Worm (Caenorhabditis elegans): ENCODE data around the gene clec-24.

- TF ChIP-seq ztf-23 (GFP tag; IDR thresholded peaks at IDR 0.05) (no peak), cog-1 (tag; optimal IDR thresholded peaks at IDR 0.05) (no peak), med-1 (GFP tag; optimal IDR thresholded peaks at IDR 0.05; ENCODE audit: insufficient read depth) (no peak), tab-1 (GFP tag; IDR thresholded peaks at IDR 0.05) (no peak), flt-1 (GFP tag; IDR thresholded peaks at IDR 0.05) (no peak)
These were observed 7.9 kb downstream of the clec-24 start, which contains the start of gene clec-33 for ce11 chrV:16869740-16870139.

All from whole organism, midembryonic.